Worm (Caenorhabditis elegans) whole organism, L1 larva: ENCODE measurements around the gene spp-22.

ENCODE experiments used
- C04F5.9 ChIP-seq: sonication (generic microtip); optimal IDR thresholded peaks from 2 replicates; lab custom pipeline; 2016; ENCODE audit warnings: missing genetic modification characterization, missing compliant biosample characterization
- C16A3.4 ChIP-seq: fragments of 150-350 bp; optimal IDR thresholded peaks from 2 replicates; lab custom pipeline; 2014; ENCODE audit warnings: missing biosample characterization, missing genetic modification characterization
- F16B12.6 ChIP-seq: fragments of 150-350 bp; optimal IDR thresholded peaks from 2 replicates; lab custom pipeline; 2014; ENCODE audit warnings: missing biosample characterization, missing genetic modification characterization
- ama-1 ChIP-seq: fragments of 150-350 bp; optimal IDR thresholded peaks from 2 replicates; lab custom pipeline; 2014
- blmp-1 ChIP-seq: fragments of 150-350 bp; optimal IDR thresholded peaks from 2 replicates; lab custom pipeline; 2014; ENCODE audit warnings: missing biosample characterization, missing genetic modification characterization
- ceh-8 ChIP-seq: fragments of 200-800 bp; sonication (Bioruptor generic); optimal IDR thresholded peaks from 2 replicates; lab custom pipeline; 2018; ENCODE audit warnings: mild to moderate bottlenecking, missing genetic modification characterization, moderate library complexity, missing compliant biosample characterization
- ces-1 ChIP-seq: fragments of 150-350 bp; optimal IDR thresholded peaks from 2 replicates; lab custom pipeline; 2014; ENCODE audit warnings: missing biosample characterization, missing genetic modification reagents, missing genetic modification characterization
- dpl-1 ChIP-seq, 3 experiments: fragments of 150-350 bp in 2 of 3; sonication (generic microtip) in 1 of 3; optimal IDR thresholded peaks; 2 replicates each; lab custom pipeline; 2014 to 2017; ENCODE audit warnings: missing biosample characterization in 3 of 3, missing genetic modification characterization in 3 of 3, missing genetic modification reagents in 3 of 3
- dsc-1 ChIP-seq: sonication (generic microtip); optimal IDR thresholded peaks from 2 replicates; lab custom pipeline; 2016; ENCODE audit warnings: mild to moderate bottlenecking, missing genetic modification characterization, missing compliant biosample characterization
- efl-1 ChIP-seq, 4 experiments: fragments of 150-350 bp; optimal IDR thresholded peaks in 3 of 4; peaks in 1 of 4; 1 replicate in 1 of 4; 2 replicates in 3 of 4; lab custom pipeline; 2014; ENCODE audit warnings: missing biosample characterization in 2 of 4, missing genetic modification characterization in 2 of 4, missing genetic modification reagents in 2 of 4
- egl-27 ChIP-seq, 2 experiments: fragments of 150-350 bp in 1 of 2; sonication (generic microtip); optimal IDR thresholded peaks; 3 replicates each; lab custom pipeline; 2017 to 2018; ENCODE audit warnings: missing biosample characterization in 2 of 2, missing genetic modification characterization in 2 of 2, missing genetic modification reagents in 2 of 2
- elt-2 ChIP-seq: sonication (generic microtip); optimal IDR thresholded peaks from 2 replicates; lab custom pipeline; 2016; ENCODE audit warnings: missing genetic modification characterization, mild to moderate bottlenecking, inconsistent platforms, missing compliant biosample characterization, missing genetic modification reagents
- elt-3 ChIP-seq, 6 experiments: fragments of 150-350 bp in 1 of 6; sonication (generic microtip); optimal IDR thresholded peaks; 2 replicates each; lab custom pipeline; 2017 to 2018; ENCODE audit warnings: missing biosample characterization in 6 of 6, missing genetic modification characterization in 6 of 6, inconsistent platforms in 1 of 6
- ets-5 ChIP-seq: fragments of 200-800 bp; sonication (Bioruptor generic); IDR thresholded peaks from 2 replicates; pipeline ENCODE4 v1.3.6; 2022; ENCODE audit warnings: missing genetic modification characterization, missing compliant biosample characterization
- fkh-10 ChIP-seq: sonication (generic microtip); optimal IDR thresholded peaks from 2 replicates; lab custom pipeline; 2017; ENCODE audit warnings: missing biosample characterization, missing genetic modification reagents, missing genetic modification characterization
- fkh-4 ChIP-seq: sonication (generic microtip); optimal IDR thresholded peaks from 2 replicates; lab custom pipeline; 2016; ENCODE audit warnings: missing compliant biosample characterization, missing genetic modification characterization, borderline replicate concordance
- grh-1 ChIP-seq: fragments of 200-800 bp; sonication (Bioruptor generic); IDR thresholded peaks from 2 replicates; pipeline ENCODE4 v1.3.6; 2022; ENCODE audit warnings: missing genetic modification reagents, missing genetic modification characterization, missing compliant biosample characterization
- jun-1 ChIP-seq: fragments of 150-350 bp; optimal IDR thresholded peaks from 2 replicates; lab custom pipeline; 2014; ENCODE audit warnings: missing biosample characterization, missing genetic modification reagents, missing genetic modification characterization
- lin-13 ChIP-seq: fragments of 150-350 bp; optimal IDR thresholded peaks from 2 replicates; lab custom pipeline; 2014; ENCODE audit warnings: missing biosample characterization, missing genetic modification reagents, missing genetic modification characterization
- lin-14 ChIP-seq: fragments of 200-800 bp; sonication (Bioruptor generic); optimal IDR thresholded peaks from 2 replicates; lab custom pipeline; 2018; ENCODE audit warnings: mild to moderate bottlenecking, missing genetic modification characterization, moderate library complexity, missing compliant biosample characterization
- lin-15B ChIP-seq: fragments of 150-350 bp; sonication (generic microtip); optimal IDR thresholded peaks from 3 replicates; lab custom pipeline; 2014; ENCODE audit warnings: missing biosample characterization, missing genetic modification characterization
- lin-35 ChIP-seq, 2 experiments: fragments of 150-350 bp; optimal IDR thresholded peaks; 2 replicates each; lab custom pipeline; 2014; ENCODE audit warnings: missing biosample characterization in 2 of 2, missing genetic modification characterization in 2 of 2, missing genetic modification reagents in 2 of 2
- lsy-2 ChIP-seq, 2 experiments: fragments of 150-350 bp; optimal IDR thresholded peaks; 2 replicates each; lab custom pipeline; 2014; ENCODE audit warnings: missing biosample characterization in 2 of 2, missing genetic modification characterization in 2 of 2
- mep-1 ChIP-seq: fragments of 150-350 bp; optimal IDR thresholded peaks from 2 replicates; lab custom pipeline; 2014; ENCODE audit warnings: missing biosample characterization, missing genetic modification characterization
- nhr-11 ChIP-seq: fragments of 150-350 bp; optimal IDR thresholded peaks from 2 replicates; lab custom pipeline; 2014; ENCODE audit warnings: missing biosample characterization, missing genetic modification characterization
- nhr-19 ChIP-seq: fragments of 200-800 bp; sonication (Bioruptor generic); conservative IDR thresholded peaks from 2 replicates; pipeline ENCODE4 v1.3.6; 2022; ENCODE audit warnings: missing genetic modification characterization, missing compliant biosample characterization
- nhr-20 ChIP-seq: sonication (generic microtip); optimal IDR thresholded peaks from 2 replicates; lab custom pipeline; 2016; ENCODE audit warnings: mild to moderate bottlenecking, missing genetic modification characterization, missing compliant biosample characterization
- nhr-28 ChIP-seq: fragments of 150-350 bp; optimal IDR thresholded peaks from 2 replicates; lab custom pipeline; 2014; ENCODE audit warnings: missing biosample characterization, missing genetic modification characterization
- nhr-71 ChIP-seq: sonication (generic microtip); optimal IDR thresholded peaks from 2 replicates; lab custom pipeline; 2016; ENCODE audit warnings: mild to moderate bottlenecking, missing genetic modification characterization, moderate library complexity, missing compliant biosample characterization
- nhr-76 ChIP-seq: sonication (generic microtip); optimal IDR thresholded peaks from 2 replicates; lab custom pipeline; 2017; ENCODE audit warnings: missing biosample characterization, missing genetic modification characterization
- nhr-84 ChIP-seq: sonication (generic microtip); optimal IDR thresholded peaks from 2 replicates; lab custom pipeline; 2017; ENCODE audit warnings: missing biosample characterization, missing genetic modification characterization
- nhr-85 ChIP-seq: sonication (generic microtip); peaks from one replicate; lab custom pipeline; 2016; ENCODE audit warnings: missing genetic modification characterization, inconsistent platforms, missing compliant biosample characterization
- nhr-90 ChIP-seq: sonication (generic microtip); optimal IDR thresholded peaks from 2 replicates; lab custom pipeline; 2016; ENCODE audit warnings: mild to moderate bottlenecking, missing genetic modification characterization, missing compliant biosample characterization; ENCODE audit not compliant: poor library complexity
- snu-23 ChIP-seq: sonication (generic microtip); optimal IDR thresholded peaks from 2 replicates; lab custom pipeline; 2016; ENCODE audit warnings: missing genetic modification characterization, missing compliant biosample characterization
- sox-4 ChIP-seq: sonication (generic microtip); optimal IDR thresholded peaks from 2 replicates; lab custom pipeline; 2016; ENCODE audit warnings: missing genetic modification characterization, missing compliant biosample characterization
- sptf-1 ChIP-seq: fragments of 150-350 bp; optimal IDR thresholded peaks from 2 replicates; lab custom pipeline; 2014; ENCODE audit warnings: missing biosample characterization, missing genetic modification characterization
- swsn-7 ChIP-seq: sonication (generic microtip); optimal IDR thresholded peaks from 2 replicates; lab custom pipeline; 2016; ENCODE audit warnings: missing genetic modification characterization, missing compliant biosample characterization
- tbx-2 ChIP-seq: sonication (generic microtip); optimal IDR thresholded peaks from 2 replicates; lab custom pipeline; 2016; ENCODE audit warnings: missing genetic modification characterization, missing compliant biosample characterization
- unc-130 ChIP-seq: fragments of 150-350 bp; optimal IDR thresholded peaks from 2 replicates; lab custom pipeline; 2017; ENCODE audit warnings: missing biosample characterization, missing genetic modification characterization, inconsistent platforms
- zag-1 ChIP-seq: fragments of 150-350 bp; optimal IDR thresholded peaks from 2 replicates; lab custom pipeline; 2014; ENCODE audit warnings: missing biosample characterization, missing genetic modification characterization
- zip-4 ChIP-seq: fragments of 200-800 bp; sonication (Bioruptor generic); optimal IDR thresholded peaks from 2 replicates; lab custom pipeline; 2018; ENCODE audit warnings: mild to moderate bottlenecking, missing genetic modification characterization, moderate library complexity, missing compliant biosample characterization
- ztf-4 ChIP-seq: fragments of 150-350 bp; optimal IDR thresholded peaks from 2 replicates; lab custom pipeline; 2014; ENCODE audit warnings: missing biosample characterization, missing genetic modification characterization

spp-22 gene

ce11 chrX:7238562-7238961 lies 27.1 kb downstream of the spp-22 start, which contains the start of gene F46H5.3:
TSS of gene F46H5.3 (minus strand) at chrX:7238662.
- no peak for TF ChIP-seq nhr-20 (tag; lab: Kevin White, UChicago)
- TF ChIP-seq, all 84 proteins: peak for 0

ce11 chrX:7242119-7242518 lies 30.6 kb downstream of the spp-22 start:
- TF ChIP-seq ama-1 (lab: Kevin White, UChicago) (no peak), ces-1 (no peak), ztf-4 (tag; lab: Kevin White, UChicago) (no peak), mep-1 (peak; percentile 30), fkh-10 (GFP tag; lab: Kevin White, UChicago) (no peak), F16B12.6 (tag; lab: Kevin White, UChicago) (no peak), lsy-2 (tag; optimal IDR thresholded peaks at IDR 0.05; lab: Kevin White, UChicago) (peak in 1 of 2 experiments; percentile 13), blmp-1 (tag; lab: Kevin White, UChicago) (peak; percentile 61), nhr-20 (tag; lab: Kevin White, UChicago) (peak; percentile 63), lin-13 (GFP tag; lab: Kevin White, UChicago) (no peak), nhr-19 (GFP tag; lab: Robert Waterston, UW) (peak; percentile 35), nhr-76 (no peak), nhr-71 (tag; lab: Kevin White, UChicago) (peak; percentile 70), snu-23 (peak; percentile 46), dsc-1 (tag; lab: Kevin White, UChicago) (no peak), ets-5 (GFP tag; lab: Robert Waterston, UW) (no peak), nhr-28 (no peak), zip-4 (GFP tag; lab: Kevin White, UChicago) (no peak), C16A3.4 (tag; lab: Kevin White, UChicago) (peak; percentile 3), tbx-2 (tag; lab: Kevin White, UChicago) (peak; percentile 56), efl-1 (optimal IDR thresholded peaks at IDR 0.05; lab: Kevin White, UChicago) (no peak), efl-1 (GFP tag; optimal IDR thresholded peaks at IDR 0.05 in 1 of 2; lab: Kevin White, UChicago) (no peak), grh-1 (GFP tag; lab: Robert Waterston, UW) (peak; percentile 89), elt-2 (tag; lab: Kevin White, UChicago) (no peak), jun-1 (tag; lab: Kevin White, UChicago) (no peak), lin-14 (GFP tag; lab: Kevin White, UChicago) (peak; percentile 68), nhr-85 (tag; lab: Kevin White, UChicago) (peak; percentile 91), nhr-84 (tag; lab: Kevin White, UChicago) (no peak), elt-3 (tag; optimal IDR thresholded peaks at IDR 0.05; lab: Kevin White, UChicago) (peak in 2 of 6 experiments; percentile 46 to 74), unc-130 (tag; lab: Kevin White, UChicago) (peak; percentile 8), fkh-4 (tag; lab: Kevin White, UChicago) (no peak), nhr-90 (tag; lab: Kevin White, UChicago) (peak; percentile 38), lin-35 (GFP tag; optimal IDR thresholded peaks at IDR 0.05; lab: Kevin White, UChicago) (peak in 1 of 2 experiments; percentile 59)

DNA sequence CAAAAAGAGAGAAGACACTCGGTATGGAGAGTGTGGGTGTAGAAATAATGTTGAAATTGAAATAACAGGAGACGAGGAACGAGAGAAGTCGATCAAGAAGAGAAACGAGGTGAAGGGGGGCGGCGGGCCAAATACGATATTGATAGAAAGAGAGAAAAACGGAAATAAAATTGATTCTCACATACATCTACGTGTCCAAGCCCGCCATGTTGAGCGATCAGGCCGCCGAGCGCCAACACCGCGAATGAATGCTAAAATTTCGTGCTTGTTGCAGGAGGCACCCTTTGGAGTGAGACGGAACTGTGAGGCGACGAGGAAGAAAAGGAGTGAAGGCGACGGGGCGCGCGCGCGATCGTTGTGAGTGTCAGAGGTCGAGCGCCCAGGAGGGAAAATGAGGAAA lies 31.4 kb downstream of the spp-22 start, which contains the start of gene F46H5.7:
Gene F46H5.7, minus strand, starts transcription at position 106 of the 400 bp plus-strand sequence.
- TF ChIP-seq blmp-1 (tag; lab: Kevin White, UChicago) (peak; percentile 47), sptf-1 (tag; lab: Kevin White, UChicago) (no peak), swsn-7 (tag; lab: Kevin White, UChicago) (no peak), dpl-1 (GFP tag; optimal IDR thresholded peaks at IDR 0.05; lab: Kevin White, UChicago) (no peak), lin-14 (GFP tag; lab: Kevin White, UChicago) (peak; percentile 54), ceh-8 (GFP tag; lab: Kevin White, UChicago) (no peak), snu-23 (peak; percentile 15), fkh-10 (GFP tag; lab: Kevin White, UChicago) (no peak), lin-13 (GFP tag; lab: Kevin White, UChicago) (no peak), egl-27 (tag; optimal IDR thresholded peaks at IDR 0.05; lab: Kevin White, UChicago) (no peak), sox-4 (no peak), elt-3 (tag; optimal IDR thresholded peaks at IDR 0.05; lab: Kevin White, UChicago) (peak in 1 of 6 experiments; percentile 15), nhr-11 (tag; lab: Kevin White, UChicago) (no peak), F16B12.6 (tag; lab: Kevin White, UChicago) (no peak), C04F5.9 (no peak), lin-15B (tag; lab: Kevin White, UChicago) (no peak), zag-1 (tag; lab: Kevin White, UChicago) (no peak), nhr-85 (tag; lab: Kevin White, UChicago) (peak; percentile 73)
- TF ChIP-seq, all 84 proteins: peak for 5
